Fruit fly (Drosophila melanogaster) whole organism, embryonic: ENCODE measurements around the gene CG5612.

Experiments
- Ada2b ChIP-seq: fragments of 200-800 bp; sonication (Bioruptor generic); IDR thresholded peaks from 2 replicates; pipeline ENCODE4 v1.3.6; 2022; ENCODE audit warnings: missing biosample characterization, missing genetic modification characterization
- Atf6 ChIP-seq: fragments of 200-800 bp; sonication (Bioruptor generic); IDR thresholded peaks from 2 replicates; pipeline ENCODE4 v1.3.6; 2022; ENCODE audit warnings: missing biosample characterization, missing genetic modification characterization
- B-H2 ChIP-seq: fragments of 200-800 bp; sonication (Bioruptor generic); optimal IDR thresholded peaks from 2 replicates; lab custom pipeline; 2018; ENCODE audit warnings: missing biosample characterization, mild to moderate bottlenecking, missing genetic modification characterization
- BEAF-32 ChIP-seq: fragments of 200-800 bp; sonication (Bioruptor generic); optimal IDR thresholded peaks from 3 replicates; lab custom pipeline; 2017; ENCODE audit warnings: missing biosample characterization, missing genetic modification characterization, mild to moderate bottlenecking, moderate library complexity, missing genetic modification reagents
- CG10321 ChIP-seq: fragments of 200-800 bp; sonication (Bioruptor generic); IDR thresholded peaks from 2 replicates; pipeline ENCODE4 v1.3.6; 2022; ENCODE audit warnings: missing biosample characterization, missing genetic modification characterization
- CG10959 ChIP-seq: fragments of 200-800 bp; sonication (Bioruptor generic); IDR thresholded peaks from 2 replicates; pipeline ENCODE4 v1.3.6; 2022; ENCODE audit warnings: missing biosample characterization, missing genetic modification characterization
- CG11398 ChIP-seq: fragments of 200-800 bp; sonication (Bioruptor generic); optimal IDR thresholded peaks from 2 replicates; lab custom pipeline; 2016; ENCODE audit warnings: missing biosample characterization, missing genetic modification characterization
- CG11723 ChIP-seq: fragments of 200-800 bp; sonication (Bioruptor generic); optimal IDR thresholded peaks from 2 replicates; lab custom pipeline; 2017; ENCODE audit warnings: missing biosample characterization, mild to moderate bottlenecking, missing genetic modification characterization
- CG12104 ChIP-seq: fragments of 200-800 bp; sonication (Bioruptor generic); optimal IDR thresholded peaks from 3 replicates; lab custom pipeline; 2016; ENCODE audit warnings: missing biosample characterization, missing genetic modification characterization
- CG12236 ChIP-seq: fragments of 200-800 bp; sonication (Bioruptor generic); optimal IDR thresholded peaks from 2 replicates; lab custom pipeline; 2016; ENCODE audit warnings: missing biosample characterization, missing genetic modification characterization
- CG12299 ChIP-seq: fragments of 200-800 bp; sonication (Bioruptor generic); optimal IDR thresholded peaks from 2 replicates; lab custom pipeline; 2018; ENCODE audit warnings: missing biosample characterization, mild to moderate bottlenecking, missing genetic modification characterization
- CG13775 ChIP-seq: fragments of 200-800 bp; sonication (Bioruptor generic); optimal IDR thresholded peaks from 3 replicates; lab custom pipeline; 2017; ENCODE audit warnings: missing biosample characterization, mild to moderate bottlenecking, missing genetic modification characterization
- CG31224 ChIP-seq: fragments of 200-800 bp; sonication (Bioruptor generic); IDR thresholded peaks from 2 replicates; pipeline ENCODE4 v1.3.6; 2022; ENCODE audit warnings: missing biosample characterization, missing genetic modification characterization
- CG31441 ChIP-seq: fragments of 200-800 bp; sonication (Bioruptor generic); IDR thresholded peaks from 2 replicates; pipeline ENCODE4 v1.3.6; 2022; ENCODE audit warnings: missing biosample characterization, missing genetic modification characterization
- CG42726 ChIP-seq: fragments of 200-800 bp; sonication (Bioruptor generic); IDR thresholded peaks from 2 replicates; pipeline ENCODE4 v1.3.6; 2022; ENCODE audit warnings: missing biosample characterization, missing genetic modification characterization; ENCODE audit not compliant: partially characterized antibody
- CG5245 ChIP-seq: fragments of 200-800 bp; sonication (Bioruptor generic); optimal IDR thresholded peaks from 3 replicates; lab custom pipeline; 2016; ENCODE audit warnings: missing biosample characterization, missing genetic modification characterization
- CG7556 ChIP-seq: fragments of 200-800 bp; sonication (Bioruptor generic); optimal IDR thresholded peaks from 2 replicates; lab custom pipeline; 2017; ENCODE audit warnings: missing biosample characterization, mild to moderate bottlenecking, missing genetic modification characterization
- CG8281 ChIP-seq: fragments of 200-800 bp; sonication (Bioruptor generic); optimal IDR thresholded peaks from 2 replicates; lab custom pipeline; 2018; ENCODE audit warnings: missing biosample characterization, mild to moderate bottlenecking, missing genetic modification characterization, moderate library complexity
- CG8765 ChIP-seq: fragments of 200-800 bp; sonication (Bioruptor generic); IDR thresholded peaks from 2 replicates; pipeline ENCODE4 v1.3.6; 2022; ENCODE audit warnings: missing biosample characterization, missing genetic modification characterization
- CTCF ChIP-seq: fragments of 200-800 bp; sonication (Bioruptor generic); optimal IDR thresholded peaks from 2 replicates; lab custom pipeline; 2017; ENCODE audit warnings: missing biosample characterization, mild to moderate bottlenecking, missing genetic modification characterization, moderate library complexity
- Dip2 ChIP-seq: fragments of 200-800 bp; sonication (Bioruptor generic); IDR thresholded peaks from 2 replicates; pipeline ENCODE4 v1.3.6; 2022; ENCODE audit warnings: missing biosample characterization, missing genetic modification characterization
- Ets97D ChIP-seq: fragments of 200-800 bp; sonication (Bioruptor generic); optimal IDR thresholded peaks from 3 replicates; lab custom pipeline; 2016; ENCODE audit warnings: missing biosample characterization, missing genetic modification characterization
- Fer2 ChIP-seq: fragments of 200-800 bp; sonication (Bioruptor generic); optimal IDR thresholded peaks from 2 replicates; lab custom pipeline; 2018; ENCODE audit warnings: missing biosample characterization, mild to moderate bottlenecking, missing genetic modification characterization, moderate library complexity
- H2.0 ChIP-seq: fragments of 200-800 bp; sonication (Bioruptor generic); IDR thresholded peaks from 2 replicates; pipeline ENCODE4 v1.3.6; 2022; ENCODE audit warnings: missing biosample characterization, missing genetic modification characterization
- HLHmδ ChIP-seq: fragments of 200-800 bp; sonication (Bioruptor generic); optimal IDR thresholded peaks from 2 replicates; lab custom pipeline; 2018; ENCODE audit warnings: missing biosample characterization, mild to moderate bottlenecking, missing genetic modification characterization, moderate library complexity
- Hey ChIP-seq: fragments of 200-800 bp; sonication (Bioruptor generic); optimal IDR thresholded peaks from 3 replicates; lab custom pipeline; 2018; ENCODE audit warnings: missing biosample characterization, mild to moderate bottlenecking, missing genetic modification characterization
- HmgZ ChIP-seq: fragments of 200-800 bp; sonication (Bioruptor generic); optimal IDR thresholded peaks from 2 replicates; lab custom pipeline; 2018; ENCODE audit warnings: missing biosample characterization, mild to moderate bottlenecking, missing genetic modification characterization
- Optix ChIP-seq: fragments of 200-800 bp; sonication (Bioruptor generic); IDR thresholded peaks from 3 replicates; pipeline ENCODE4 v1.3.6; 2022; ENCODE audit warnings: missing biosample characterization, missing genetic modification characterization
- Pdp1 ChIP-seq, 2 experiments: fragments of 200-800 bp; sonication (Bioruptor generic); optimal IDR thresholded peaks; 3 replicates each; lab custom pipeline; 2016; ENCODE audit warnings: missing biosample characterization in 2 of 2, missing genetic modification characterization in 2 of 2, mild to moderate bottlenecking in 1 of 2, moderate library complexity in 1 of 2
- Trl ChIP-seq, 3 experiments: fragments of >200 bp in 2 of 3; fragments of 200-800 bp in 1 of 3; sonication (Bioruptor generic) in 1 of 3; optimal IDR thresholded peaks; 2 replicates in 1 of 3; 3 replicates in 2 of 3; lab custom pipeline; 2016 to 2017; ENCODE audit warnings: missing biosample characterization in 1 of 3, missing genetic modification characterization in 1 of 3
- ab ChIP-seq: fragments of 200-800 bp; sonication (Bioruptor generic); optimal IDR thresholded peaks from 2 replicates; lab custom pipeline; 2016; ENCODE audit warnings: missing biosample characterization, missing genetic modification characterization
- ara ChIP-seq: fragments of 200-800 bp; sonication (Bioruptor generic); IDR thresholded peaks from 2 replicates; pipeline ENCODE4 v1.3.6; 2022; ENCODE audit warnings: missing biosample characterization, missing genetic modification characterization
- bigmax ChIP-seq: fragments of 200-800 bp; sonication (Bioruptor generic); optimal IDR thresholded peaks from 2 replicates; lab custom pipeline; 2018; ENCODE audit warnings: missing biosample characterization, mild to moderate bottlenecking, missing genetic modification characterization
- bsh ChIP-seq, 2 experiments: fragments of 200-800 bp; sonication (Bioruptor generic); optimal IDR thresholded peaks; 2 replicates each; lab custom pipeline; 2017 to 2018; ENCODE audit warnings: mild to moderate bottlenecking in 2 of 2, missing biosample characterization in 2 of 2, missing genetic modification characterization in 2 of 2, moderate library complexity in 1 of 2
- dmrt99B ChIP-seq: fragments of 200-800 bp; sonication (Bioruptor generic); optimal IDR thresholded peaks from 2 replicates; lab custom pipeline; 2018; ENCODE audit warnings: missing biosample characterization, mild to moderate bottlenecking, missing genetic modification characterization, moderate library complexity
- eyg ChIP-seq: fragments of 200-800 bp; sonication (Bioruptor generic); optimal IDR thresholded peaks from 3 replicates; lab custom pipeline; 2016; ENCODE audit warnings: missing biosample characterization, missing genetic modification characterization
- fd96Cb ChIP-seq: fragments of 200-800 bp; sonication (Bioruptor generic); optimal IDR thresholded peaks from 2 replicates; lab custom pipeline; 2018; ENCODE audit warnings: missing biosample characterization, mild to moderate bottlenecking, missing genetic modification characterization, moderate library complexity
- gcm ChIP-seq: fragments of 200-800 bp; sonication (Bioruptor generic); optimal IDR thresholded peaks from 2 replicates; lab custom pipeline; 2019; ENCODE audit warnings: missing biosample characterization, mild to moderate bottlenecking, missing genetic modification characterization, moderate library complexity
- hth ChIP-seq: fragments of >200 bp; optimal IDR thresholded peaks from 2 replicates; lab custom pipeline; 2017; ENCODE audit warnings: inconsistent platforms
- ind ChIP-seq: fragments of 200-800 bp; sonication (Bioruptor generic); optimal IDR thresholded peaks from 3 replicates; lab custom pipeline; 2016; ENCODE audit warnings: missing biosample characterization, missing genetic modification characterization
- lov ChIP-seq, 2 experiments: fragments of 200-800 bp in 1 of 2; fragments of >200 bp in 1 of 2; sonication (Bioruptor generic) in 1 of 2; IDR thresholded peaks in 1 of 2; optimal IDR thresholded peaks in 1 of 2; 2 replicates in 1 of 2; 3 replicates in 1 of 2; pipeline versions ENCODE4 v1.3.6 to Lab custom; 2017 to 2022; ENCODE audit warnings: missing biosample characterization in 1 of 2, missing genetic modification characterization in 1 of 2
- scrt ChIP-seq: fragments of 200-800 bp; sonication (Bioruptor generic); optimal IDR thresholded peaks from 2 replicates; lab custom pipeline; 2018; ENCODE audit warnings: missing biosample characterization, mild to moderate bottlenecking, missing genetic modification characterization, moderate library complexity
- sens ChIP-seq: fragments of 200-800 bp; sonication (Bioruptor generic); peaks from one replicate; lab custom pipeline; 2016; ENCODE audit warnings: missing biosample characterization, missing genetic modification characterization
- shn ChIP-seq: fragments of 200-800 bp; sonication (Bioruptor generic); optimal IDR thresholded peaks from 3 replicates; lab custom pipeline; 2016; ENCODE audit warnings: missing biosample characterization, missing genetic modification characterization
- sisA ChIP-seq: fragments of 200-800 bp; sonication (Bioruptor generic); IDR thresholded peaks from 2 replicates; pipeline ENCODE4 v1.3.6; 2022; ENCODE audit warnings: missing biosample characterization, missing genetic modification characterization
- slbo ChIP-seq: fragments of 200-800 bp; sonication (Bioruptor generic); IDR thresholded peaks from 2 replicates; pipeline ENCODE4 v1.3.6; 2022; ENCODE audit warnings: missing biosample characterization, missing genetic modification characterization
- tap ChIP-seq: fragments of 200-800 bp; optimal IDR thresholded peaks from 3 replicates; lab custom pipeline; 2019; ENCODE audit warnings: missing biosample characterization, mild to moderate bottlenecking, missing genetic modification characterization, moderate library complexity
- usp ChIP-seq: fragments of >200 bp; optimal IDR thresholded peaks from 2 replicates; lab custom pipeline; 2017; ENCODE audit warnings: missing biosample characterization, missing genetic modification characterization
- wor ChIP-seq: fragments of 200-800 bp; sonication (Bioruptor generic); IDR thresholded peaks from 2 replicates; pipeline ENCODE4 v1.3.6; 2022; ENCODE audit warnings: missing biosample characterization, missing genetic modification characterization
- zen2 ChIP-seq: fragments of 200-800 bp; sonication (Bioruptor generic); IDR thresholded peaks from 3 replicates; pipeline ENCODE4 v1.3.6; 2022; ENCODE audit warnings: missing biosample characterization, missing genetic modification characterization; ENCODE audit not compliant: partially characterized antibody

Gene CG5612

DNA sequence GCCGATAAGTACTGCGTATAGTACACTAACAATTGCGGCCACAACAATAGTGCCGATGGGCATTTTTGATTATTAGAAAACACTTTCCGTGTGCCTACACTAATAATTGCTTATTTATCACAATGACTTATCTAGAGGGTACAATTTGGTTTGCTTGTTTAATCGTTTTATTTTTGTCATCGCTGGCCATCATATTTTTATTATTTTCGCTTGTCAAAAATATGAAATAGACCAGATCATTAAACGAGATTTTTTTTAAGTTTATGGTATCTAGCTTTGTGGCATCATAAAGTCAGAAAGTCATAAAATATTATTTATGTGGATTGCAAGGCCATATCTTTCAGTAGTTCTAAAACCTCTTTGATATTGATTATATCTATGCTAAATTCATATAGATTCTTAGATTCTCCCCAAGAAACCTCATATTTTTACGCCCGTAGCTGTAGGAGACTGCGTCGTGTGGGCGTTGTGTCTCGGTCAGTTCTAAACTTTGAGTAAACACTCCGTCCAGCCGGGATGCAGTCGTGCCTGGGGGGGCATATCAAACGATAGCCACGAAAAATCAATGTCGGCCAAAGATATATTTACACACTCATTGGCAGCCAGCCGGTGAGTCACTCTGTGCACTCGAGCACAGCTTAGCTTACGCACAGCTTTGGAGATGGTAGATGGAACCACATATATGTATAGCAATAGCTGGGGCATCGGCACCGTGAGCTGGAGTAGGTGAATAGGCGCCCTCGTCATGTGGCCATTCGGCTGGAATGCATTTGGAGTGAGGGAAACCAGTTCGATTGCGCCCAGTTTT is 21.0 kb downstream of the CG5612 start (continued):
- TF ChIP-seq Pdp1 (GFP tag; optimal IDR thresholded peaks at IDR 0.05; lab: Kevin White, UChicago): no peak
- TF ChIP-seq CG7556: peak; percentile 53
- no peak for TF ChIP-seq CTCF (GFP tag; lab: Kevin White, UChicago)
- no peak for TF ChIP-seq CG11398 (GFP tag; lab: Kevin White, UChicago)
- TF ChIP-seq BEAF-32 (GFP tag; lab: Kevin White, UChicago): no peak
- no peak for TF ChIP-seq slbo
- TF ChIP-seq usp (GFP tag; lab: Kevin White, UChicago): no peak
- TF ChIP-seq sisA (GFP tag; lab: Robert Waterston, UW): no peak
- TF ChIP-seq Trl (optimal IDR thresholded peaks at IDR 0.05; lab: Kevin White, UChicago): no peak
- TF ChIP-seq Trl (GFP tag; optimal IDR thresholded peaks at IDR 0.05; lab: Kevin White, UChicago): no peak
- TF ChIP-seq zen2 (GFP tag; lab: Robert Waterston, UW): no peak
- TF ChIP-seq Optix: no peak
- no peak for TF ChIP-seq CG42726 (GFP tag; lab: Robert Waterston, UW)
- peak; percentile 69 for TF ChIP-seq CG31441 (GFP tag; lab: Robert Waterston, UW)
- no peak for TF ChIP-seq lov (optimal IDR thresholded peaks at IDR 0.05; lab: Kevin White, UChicago)
- no peak for TF ChIP-seq lov (GFP tag; IDR thresholded peaks at IDR 0.05; lab: Robert Waterston, UW)
- TF ChIP-seq CG13775: no peak
- no peak for TF ChIP-seq Ada2b (GFP tag; lab: Robert Waterston, UW)
- TF ChIP-seq Dip2 (GFP tag; lab: Robert Waterston, UW): no peak
- no peak for TF ChIP-seq CG12104
- no peak for TF ChIP-seq Fer2 (tag; lab: Kevin White, UChicago)
- no peak for TF ChIP-seq H2.0 (GFP tag; lab: Robert Waterston, UW)
- no peak for TF ChIP-seq scrt (GFP tag; lab: Kevin White, UChicago)
- no peak for TF ChIP-seq CG11723 (GFP tag; lab: Kevin White, UChicago)
- TF ChIP-seq Hey (tag; lab: Kevin White, UChicago): no peak
- no peak for TF ChIP-seq wor
- no peak for TF ChIP-seq eyg (GFP tag; lab: Kevin White, UChicago)
- peak; percentile 82 for TF ChIP-seq sens (GFP tag; lab: Kevin White, UChicago)
- TF ChIP-seq Ets97D (GFP tag; lab: Kevin White, UChicago): no peak
- TF ChIP-seq CG10321: no peak
- TF ChIP-seq CG12236 (GFP tag; lab: Kevin White, UChicago): no peak
- peak; percentile 12 to 54 for TF ChIP-seq bsh (GFP tag; optimal IDR thresholded peaks at IDR 0.05; lab: Kevin White, UChicago)
- TF ChIP-seq gcm (GFP tag; lab: Kevin White, UChicago): no peak
- TF ChIP-seq ab (GFP tag; lab: Kevin White, UChicago): no peak
- no peak for TF ChIP-seq hth (lab: Kevin White, UChicago)
- TF ChIP-seq fd96Cb (tag; lab: Kevin White, UChicago): peak; percentile 42
- no peak for TF ChIP-seq CG8281 (tag; lab: Kevin White, UChicago)
- no peak for TF ChIP-seq CG5245 (GFP tag; lab: Kevin White, UChicago)
- TF ChIP-seq dmrt99B: peak; percentile 49
- TF ChIP-seq CG12299 (tag; lab: Kevin White, UChicago): no peak
- peak; percentile 2 for TF ChIP-seq shn (GFP tag; lab: Kevin White, UChicago)
- no peak for TF ChIP-seq tap (tag; lab: Kevin White, UChicago)
- TF ChIP-seq ind (GFP tag; lab: Kevin White, UChicago): peak; percentile 24
- TF ChIP-seq Atf6 (GFP tag; lab: Robert Waterston, UW): no peak
- no peak for TF ChIP-seq HmgZ (tag; lab: Kevin White, UChicago)
- TF ChIP-seq CG10959 (GFP tag; lab: Robert Waterston, UW): no peak
- TF ChIP-seq ara: no peak
- no peak for TF ChIP-seq CG8765 (GFP tag; lab: Robert Waterston, UW)
- no peak for TF ChIP-seq bigmax (GFP tag; lab: Kevin White, UChicago)
- TF ChIP-seq CG31224 (GFP tag; lab: Robert Waterston, UW): no peak
- TF ChIP-seq B-H2 (GFP tag; lab: Kevin White, UChicago): no peak
- no peak for TF ChIP-seq HLHmδ (GFP tag; lab: Kevin White, UChicago)
